Worm (Caenorhabditis elegans): ENCODE measurements around the gene kin-16.

DNA sequence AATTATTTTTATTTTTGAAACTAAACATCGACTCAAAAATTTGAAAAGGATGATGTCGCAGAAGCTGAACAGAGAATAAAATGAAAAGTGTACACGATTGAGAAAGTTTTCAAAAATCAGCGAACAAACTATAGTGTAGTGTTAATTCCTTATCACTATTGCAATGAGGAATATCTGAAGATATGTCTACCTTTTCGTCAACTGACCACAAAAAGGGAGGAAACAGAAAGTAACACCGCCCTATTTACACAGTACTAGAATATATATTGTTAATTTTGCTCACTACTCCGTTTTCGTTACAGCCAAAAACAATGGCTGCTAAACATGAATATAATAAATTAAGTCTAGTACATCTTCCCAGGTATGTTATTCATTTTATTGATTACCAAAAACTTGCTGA is 12.1 kb upstream of the kin-16 start, which contains the start of gene chil-18:
- TF ChIP-seq ama-1 (optimal IDR thresholded peaks at IDR 0.05), result no peak
- no peak for TF ChIP-seq egl-27 (tag; optimal IDR thresholded peaks at IDR 0.05)
- TF ChIP-seq unc-39 (tag; optimal IDR thresholded peaks at IDR 0.05), result no peak
- no peak for TF ChIP-seq pqm-1 (tag; optimal IDR thresholded peaks at IDR 0.05)
- TF ChIP-seq nhr-12 (tag; optimal IDR thresholded peaks at IDR 0.05), result no peak
- no peak for TF ChIP-seq nhr-11 (tag; optimal IDR thresholded peaks at IDR 0.05)
- no peak for TF ChIP-seq elt-3 (tag; optimal IDR thresholded peaks at IDR 0.05)
- TF ChIP-seq elt-2 (tag; optimal IDR thresholded peaks at IDR 0.05), result no peak
- TF ChIP-seq nhr-237 (tag; optimal IDR thresholded peaks at IDR 0.05), result no peak
- TF ChIP-seq eor-1 (tag; optimal IDR thresholded peaks at IDR 0.05), result no peak
- no peak for TF ChIP-seq nhr-76 (tag; optimal IDR thresholded peaks at IDR 0.05)

Measured in whole organism, L3 larva.